Fruit fly (Drosophila melanogaster) whole organism, pupa: ENCODE data around the gene mtgo.
A peak's percentile ranks its signal among the peaks of the same experiment; 100 is the strongest.

ENCODE experiments used
- CG17806 ChIP-seq: fragments of 200-800 bp; sonication (Bioruptor generic); optimal IDR thresholded peaks from 2 replicates; lab custom pipeline; 2018; ENCODE audit warnings: missing biosample characterization, mild to moderate bottlenecking, missing genetic modification characterization, moderate library complexity
- CG32121 ChIP-seq: fragments of 200-800 bp; sonication (Bioruptor generic); IDR thresholded peaks from 2 replicates; pipeline ENCODE4 v1.3.6; 2022; ENCODE audit warnings: missing biosample characterization, missing genetic modification characterization
- CG8159 ChIP-seq: fragments of 200-800 bp; sonication (Bioruptor generic); optimal IDR thresholded peaks from 3 replicates; lab custom pipeline; 2018; ENCODE audit warnings: missing biosample characterization, mild to moderate bottlenecking, missing genetic modification characterization, moderate library complexity

DNA sequence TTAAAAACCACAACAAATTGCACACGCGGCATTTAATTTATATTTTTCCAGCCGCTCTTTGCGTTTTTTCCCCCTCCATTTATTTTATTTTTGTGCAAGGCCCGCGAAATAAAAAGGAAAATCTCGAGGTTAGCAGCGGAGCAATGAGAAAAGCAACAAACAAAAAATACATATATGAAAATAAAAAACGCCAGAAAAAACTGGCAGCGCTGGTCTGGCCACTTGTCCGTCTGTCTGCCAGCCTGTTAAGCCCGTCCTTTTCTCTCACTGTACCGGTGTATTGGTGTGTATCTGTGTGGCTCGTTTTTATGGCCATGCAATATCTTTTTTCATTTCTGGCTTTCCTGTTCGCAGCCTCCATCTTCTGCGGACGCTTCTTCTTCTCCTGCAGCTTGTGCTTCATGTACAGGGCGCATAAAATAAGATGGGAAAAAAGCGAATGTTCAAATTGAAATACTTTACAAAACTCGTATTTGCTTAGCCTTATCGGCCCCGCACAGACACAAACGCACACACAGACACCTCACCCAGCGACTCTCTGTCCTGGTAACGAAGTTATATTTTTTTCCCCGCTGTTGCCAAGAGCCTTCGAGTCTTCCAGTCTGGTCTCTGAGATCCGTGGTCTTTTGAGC is 141.7 kb downstream of the mtgo start:
- peak; percentile 35; the same call in 1 of the 2 replicates for TF ChIP-seq CG32121 (GFP tag; lab: Robert Waterston, UW)
- peak; percentile 65 for TF ChIP-seq CG8159 (tag; lab: Kevin White, UChicago)
- TF ChIP-seq CG17806 (tag; lab: Kevin White, UChicago) = peak; percentile 55
